Worm (Caenorhabditis elegans): ENCODE measurements around the gene rpl-34.

The rpl-34 gene

ce11 chrIV:12282157-12282789 is 13.5 kb downstream of the rpl-34 start, which contains the start of the genes C42C1.12 and C42C1.19:
Gene C42C1.12 (minus strand): TSS chrIV:12282207.
Gene C42C1.19 (plus strand): TSS chrIV:12282739.
- TF ChIP-seq flt-1 (GFP tag; IDR thresholded peaks at IDR 0.05) (no peak), ama-1 (optimal IDR thresholded peaks at IDR 0.05) (no peak), hmg-4 (GFP tag; optimal IDR thresholded peaks at IDR 0.05) (no peak), F13C5.2 (tag; optimal IDR thresholded peaks at IDR 0.05) (no peak), tbx-11 (GFP tag; IDR thresholded peaks at IDR 0.05) (no peak), sea-1 (GFP tag; conservative IDR thresholded peaks at IDR 0.05) (no peak), ceh-36 (tag; optimal IDR thresholded peaks at IDR 0.05) (no peak), scrt-1 (GFP tag; IDR thresholded peaks at IDR 0.05) (no peak), ets-7 (tag; optimal IDR thresholded peaks at IDR 0.05) (no peak), hmbx-1 (tag; optimal IDR thresholded peaks at IDR 0.05) (no peak), ceh-13 (GFP tag; optimal IDR thresholded peaks at IDR 0.05) (no peak), tbx-37 (GFP tag; conservative IDR thresholded peaks at IDR 0.05) (no peak), B0310.2 (tag; optimal IDR thresholded peaks at IDR 0.05) (no peak), aly-1 (tag; optimal IDR thresholded peaks at IDR 0.05) (no peak), hnd-1 (tag; optimal IDR thresholded peaks at IDR 0.05) (no peak), tra-4 (tag; optimal IDR thresholded peaks at IDR 0.05) (no peak)

ce11 chrIV:12282873-12283272 is 14.1 kb downstream of the rpl-34 start, which contains the start of gene hpo-12:
Gene hpo-12 (plus strand): TSS chrIV:12283173.
- TF ChIP-seq tra-4 (tag; optimal IDR thresholded peaks at IDR 0.05) = no peak
- TF ChIP-seq aly-1 (tag; optimal IDR thresholded peaks at IDR 0.05) = no peak
- no peak for TF ChIP-seq pes-1 (GFP tag; IDR thresholded peaks at IDR 0.05)
- TF ChIP-seq F13C5.2 (tag; optimal IDR thresholded peaks at IDR 0.05) = no peak
- TF ChIP-seq ceh-13 (GFP tag; optimal IDR thresholded peaks at IDR 0.05) = no peak
- TF ChIP-seq hmbx-1 (tag; optimal IDR thresholded peaks at IDR 0.05) = no peak
- no peak for TF ChIP-seq hnd-1 (tag; optimal IDR thresholded peaks at IDR 0.05)
- no peak for TF ChIP-seq tbx-11 (GFP tag; IDR thresholded peaks at IDR 0.05)
- TF ChIP-seq ets-7 (tag; optimal IDR thresholded peaks at IDR 0.05) = no peak
- no peak for TF ChIP-seq tbx-37 (GFP tag; conservative IDR thresholded peaks at IDR 0.05)
- TF ChIP-seq ama-1 (optimal IDR thresholded peaks at IDR 0.05) = no peak
- no peak for TF ChIP-seq sea-1 (GFP tag; conservative IDR thresholded peaks at IDR 0.05)
- no peak for TF ChIP-seq hmg-4 (GFP tag; optimal IDR thresholded peaks at IDR 0.05)
- no peak for TF ChIP-seq B0310.2 (tag; optimal IDR thresholded peaks at IDR 0.05)
- no peak for TF ChIP-seq scrt-1 (GFP tag; IDR thresholded peaks at IDR 0.05)
- no peak for TF ChIP-seq ceh-36 (tag; optimal IDR thresholded peaks at IDR 0.05)
- no peak for TF ChIP-seq flt-1 (GFP tag; IDR thresholded peaks at IDR 0.05)

ce11 chrIV:12287628-12288027 is 18.8 kb downstream of the rpl-34 start, which contains the start of gene erl-1:
Gene erl-1 (plus strand): TSS chrIV:12287928.
- TF ChIP-seq tbx-37 (GFP tag; conservative IDR thresholded peaks at IDR 0.05) (no peak), pes-1 (GFP tag; IDR thresholded peaks at IDR 0.05) (no peak), F13C5.2 (tag; optimal IDR thresholded peaks at IDR 0.05) (no peak), scrt-1 (GFP tag; IDR thresholded peaks at IDR 0.05) (no peak), ceh-36 (tag; optimal IDR thresholded peaks at IDR 0.05) (no peak), hnd-1 (tag; optimal IDR thresholded peaks at IDR 0.05) (no peak), sea-1 (GFP tag; conservative IDR thresholded peaks at IDR 0.05) (no peak), tbx-11 (GFP tag; IDR thresholded peaks at IDR 0.05) (no peak), aly-1 (tag; optimal IDR thresholded peaks at IDR 0.05) (no peak), B0310.2 (tag; optimal IDR thresholded peaks at IDR 0.05) (no peak), tra-4 (tag; optimal IDR thresholded peaks at IDR 0.05) (no peak), ceh-13 (GFP tag; optimal IDR thresholded peaks at IDR 0.05) (no peak), ets-7 (tag; optimal IDR thresholded peaks at IDR 0.05) (no peak), hmbx-1 (tag; optimal IDR thresholded peaks at IDR 0.05) (no peak)

- TF ChIP-seq hmg-4 (GFP tag; optimal IDR thresholded peaks at IDR 0.05) (no peak), aly-1 (tag; optimal IDR thresholded peaks at IDR 0.05) (no peak), hnd-1 (tag; optimal IDR thresholded peaks at IDR 0.05) (no peak), F13C5.2 (tag; optimal IDR thresholded peaks at IDR 0.05) (no peak), pes-1 (GFP tag; IDR thresholded peaks at IDR 0.05) (no peak), hmbx-1 (tag; optimal IDR thresholded peaks at IDR 0.05) (no peak), flt-1 (GFP tag; IDR thresholded peaks at IDR 0.05) (no peak), ets-7 (tag; optimal IDR thresholded peaks at IDR 0.05) (no peak), sea-1 (GFP tag; conservative IDR thresholded peaks at IDR 0.05) (no peak), tbx-37 (GFP tag; conservative IDR thresholded peaks at IDR 0.05) (no peak), B0310.2 (tag; optimal IDR thresholded peaks at IDR 0.05) (no peak), tra-4 (tag; optimal IDR thresholded peaks at IDR 0.05) (no peak), ceh-13 (GFP tag; optimal IDR thresholded peaks at IDR 0.05) (no peak), ama-1 (optimal IDR thresholded peaks at IDR 0.05) (no peak), scrt-1 (GFP tag; IDR thresholded peaks at IDR 0.05) (no peak), ceh-36 (tag; optimal IDR thresholded peaks at IDR 0.05) (no peak), tbx-11 (GFP tag; IDR thresholded peaks at IDR 0.05) (no peak)
Measured at ce11 chrIV:12289149-12289548, 20.4 kb downstream of the rpl-34 start, which contains the start of gene C42C1.9. Gene C42C1.9 (plus strand): TSS chrIV:12289449.

- TF ChIP-seq hmbx-1 (tag; optimal IDR thresholded peaks at IDR 0.05) (no peak), B0310.2 (tag; optimal IDR thresholded peaks at IDR 0.05) (no peak), tra-4 (tag; optimal IDR thresholded peaks at IDR 0.05) (no peak), sea-1 (GFP tag; conservative IDR thresholded peaks at IDR 0.05) (no peak), scrt-1 (GFP tag; IDR thresholded peaks at IDR 0.05) (no peak), ama-1 (optimal IDR thresholded peaks at IDR 0.05) (no peak), tbx-37 (GFP tag; conservative IDR thresholded peaks at IDR 0.05) (no peak), ets-7 (tag; optimal IDR thresholded peaks at IDR 0.05) (no peak), hnd-1 (tag; optimal IDR thresholded peaks at IDR 0.05) (no peak)
Measured at ce11 chrIV:12290744-12291143, 21.9 kb downstream of the rpl-34 start, which contains the start of gene C42C1.8. Gene C42C1.8 (plus strand): TSS chrIV:12291044.

- 0 out of 2 replicates have a peak, but pooled peaks have one; percentile 19 for TF ChIP-seq pes-1 (GFP tag; IDR thresholded peaks at IDR 0.05)
Measured at ce11 chrIV:12294770-12295169, 26.0 kb downstream of the rpl-34 start.

- TF ChIP-seq hmbx-1 (tag; optimal IDR thresholded peaks at IDR 0.05) = no peak
Measured at ce11 chrIV:12301161-12301560, 32.4 kb downstream of the rpl-34 start, which contains the start of gene oac-59. Gene oac-59 (minus strand): TSS chrIV:12301261.
